Fruit fly (Drosophila melanogaster) whole organism, adult: ENCODE data around the gene ClC-a.

Experiments used
- CG11617 ChIP-seq: fragments of 200-800 bp; sonication (Bioruptor generic); optimal IDR thresholded peaks from 2 replicates; lab custom pipeline; 2017; ENCODE audit warnings: mild to moderate bottlenecking, missing biosample characterization, missing genetic modification reagents, missing genetic modification characterization
- CG12768 ChIP-seq: fragments of 200-800 bp; sonication (Bioruptor generic); optimal IDR thresholded peaks from 2 replicates; lab custom pipeline; 2017; ENCODE audit warnings: missing biosample characterization, missing genetic modification characterization, mild to moderate bottlenecking, moderate library complexity, missing genetic modification reagents
- CG14711 ChIP-seq: fragments of 200-800 bp; sonication (Bioruptor generic); optimal IDR thresholded peaks from 2 replicates; lab custom pipeline; 2018; ENCODE audit warnings: missing biosample characterization, mild to moderate bottlenecking, missing genetic modification characterization, moderate library complexity
- CG1620 ChIP-seq: fragments of 200-800 bp; sonication (Bioruptor generic); optimal IDR thresholded peaks from 2 replicates; lab custom pipeline; 2016; ENCODE audit warnings: missing biosample characterization, missing genetic modification characterization
- CG33017 ChIP-seq: fragments of 200-800 bp; sonication (Bioruptor generic); optimal IDR thresholded peaks from 2 replicates; lab custom pipeline; 2018; ENCODE audit warnings: missing biosample characterization, mild to moderate bottlenecking, missing genetic modification characterization, moderate library complexity
- CG5204 ChIP-seq: fragments of 200-800 bp; sonication (Bioruptor generic); optimal IDR thresholded peaks from 2 replicates; lab custom pipeline; 2016; ENCODE audit warnings: missing biosample characterization, missing genetic modification characterization
- CG7045 ChIP-seq: fragments of 200-800 bp; sonication (Bioruptor generic); optimal IDR thresholded peaks from 2 replicates; lab custom pipeline; 2017; ENCODE audit warnings: missing biosample characterization, mild to moderate bottlenecking, missing genetic modification characterization
- CG7101 ChIP-seq: fragments of 200-800 bp; sonication (Bioruptor generic); optimal IDR thresholded peaks from 2 replicates; lab custom pipeline; 2018; ENCODE audit warnings: missing biosample characterization, mild to moderate bottlenecking, missing genetic modification characterization, moderate library complexity
- Clk ChIP-seq: fragments of 200-800 bp; sonication (Bioruptor generic); optimal IDR thresholded peaks from 2 replicates; lab custom pipeline; 2017; ENCODE audit warnings: missing biosample characterization, missing genetic modification characterization
- Crg-1 ChIP-seq: fragments of 200-800 bp; sonication (Bioruptor generic); optimal IDR thresholded peaks from 2 replicates; lab custom pipeline; 2016; ENCODE audit warnings: missing biosample characterization, missing genetic modification characterization
- Hr96 ChIP-seq: fragments of 200-800 bp; sonication (Bioruptor generic); optimal IDR thresholded peaks from 2 replicates; lab custom pipeline; 2016; ENCODE audit warnings: missing biosample characterization, missing genetic modification characterization
- Mnt ChIP-seq: fragments of 200-800 bp; sonication (Bioruptor generic); optimal IDR thresholded peaks from 2 replicates; lab custom pipeline; 2016; ENCODE audit warnings: missing biosample characterization, mild to moderate bottlenecking, missing genetic modification characterization
- bab1 ChIP-seq: fragments of 200-800 bp; sonication (Bioruptor generic); optimal IDR thresholded peaks from 3 replicates; lab custom pipeline; 2019; ENCODE audit warnings: missing biosample characterization, mild to moderate bottlenecking, missing genetic modification characterization, moderate library complexity
- cic ChIP-seq: fragments of 200-800 bp; sonication (Bioruptor generic); optimal IDR thresholded peaks from 2 replicates; lab custom pipeline; 2017; ENCODE audit warnings: missing biosample characterization, mild to moderate bottlenecking, missing genetic modification characterization, moderate library complexity
- cnc ChIP-seq, 2 experiments: fragments of >200 bp; optimal IDR thresholded peaks; 2 replicates each; lab custom pipeline; 2017
- kay ChIP-seq: fragments of 200-800 bp; sonication (Bioruptor generic); peaks from one replicate; lab custom pipeline; 2016; ENCODE audit warnings: missing biosample characterization, missing genetic modification characterization, borderline replicate concordance
- ovo ChIP-seq: fragments of 200-800 bp; sonication (Bioruptor generic); optimal IDR thresholded peaks from 2 replicates; lab custom pipeline; 2016; ENCODE audit warnings: missing biosample characterization, missing genetic modification characterization
- pad ChIP-seq: fragments of 200-800 bp; sonication (Bioruptor generic); optimal IDR thresholded peaks from 3 replicates; lab custom pipeline; 2017; ENCODE audit warnings: missing biosample characterization, missing genetic modification characterization, mild to moderate bottlenecking, moderate library complexity, missing genetic modification reagents
- tj ChIP-seq: fragments of 200-800 bp; sonication (Bioruptor generic); optimal IDR thresholded peaks from 3 replicates; lab custom pipeline; 2017; ENCODE audit warnings: missing biosample characterization, mild to moderate bottlenecking, missing genetic modification characterization, moderate library complexity
- toe ChIP-seq: fragments of 200-800 bp; sonication (Bioruptor generic); optimal IDR thresholded peaks from 2 replicates; lab custom pipeline; 2016; ENCODE audit warnings: missing biosample characterization, missing genetic modification characterization

Gene ClC-a

dm6 chr3R:11830757-11831586 is 18.0 kb upstream of the ClC-a start:
- no peak for TF ChIP-seq toe (GFP tag; lab: Kevin White, UChicago)
- TF ChIP-seq Crg-1 (GFP tag; lab: Kevin White, UChicago): no peak
- no peak for TF ChIP-seq tj (GFP tag; lab: Kevin White, UChicago)
- TF ChIP-seq CG5204 (GFP tag; lab: Kevin White, UChicago): no peak
- no peak for TF ChIP-seq CG12768 (GFP tag; lab: Kevin White, UChicago)
- TF ChIP-seq CG1620 (GFP tag; lab: Kevin White, UChicago): no peak
- no peak for TF ChIP-seq cic (GFP tag; lab: Kevin White, UChicago)
- TF ChIP-seq CG7101: no peak
- no peak for TF ChIP-seq Clk (GFP tag; lab: Kevin White, UChicago)
- no peak for TF ChIP-seq bab1 (GFP tag; lab: Kevin White, UChicago)
- no peak for TF ChIP-seq ovo (GFP tag; lab: Kevin White, UChicago)
- no peak for TF ChIP-seq cnc (optimal IDR thresholded peaks at IDR 0.05; lab: Kevin White, UChicago)
- TF ChIP-seq CG11617 (GFP tag; lab: Kevin White, UChicago): no peak
- no peak for TF ChIP-seq CG14711 (tag; lab: Kevin White, UChicago)
- TF ChIP-seq kay (GFP tag; lab: Kevin White, UChicago): no peak
- no peak for TF ChIP-seq Mnt (GFP tag; lab: Kevin White, UChicago)
- TF ChIP-seq CG7045 (GFP tag; lab: Kevin White, UChicago): no peak

- TF ChIP-seq Hr96 (no peak), bab1 (GFP tag; lab: Kevin White, UChicago) (peak; percentile 1)
Observed at dm6 chr3R:11822266-11822665, 9.3 kb upstream of the ClC-a start, which contains the start of gene Kyat. Gene Kyat (minus strand): TSS chr3R:11822493.

- TF ChIP-seq cic (GFP tag; lab: Kevin White, UChicago) (peak; percentile 27), ovo (GFP tag; lab: Kevin White, UChicago) (no peak), CG7045 (GFP tag; lab: Kevin White, UChicago) (no peak), cnc (optimal IDR thresholded peaks at IDR 0.05; lab: Kevin White, UChicago) (peak; percentile 45 to 53), Clk (GFP tag; lab: Kevin White, UChicago) (no peak), tj (GFP tag; lab: Kevin White, UChicago) (peak; percentile 85)
Observed at dm6 chr3R:11821800-11822199, 8.8 kb upstream of the ClC-a start.

- TF ChIP-seq kay (GFP tag; lab: Kevin White, UChicago): no peak
- TF ChIP-seq Clk (GFP tag; lab: Kevin White, UChicago): no peak
- no peak for TF ChIP-seq ovo (GFP tag; lab: Kevin White, UChicago)
- no peak for TF ChIP-seq Crg-1 (GFP tag; lab: Kevin White, UChicago)
- TF ChIP-seq bab1 (GFP tag; lab: Kevin White, UChicago): no peak
- no peak for TF ChIP-seq CG1620 (GFP tag; lab: Kevin White, UChicago)
- no peak for TF ChIP-seq Mnt (GFP tag; lab: Kevin White, UChicago)
- no peak for TF ChIP-seq CG11617 (GFP tag; lab: Kevin White, UChicago)
- no peak for TF ChIP-seq CG5204 (GFP tag; lab: Kevin White, UChicago)
- TF ChIP-seq toe (GFP tag; lab: Kevin White, UChicago): no peak
- no peak for TF ChIP-seq CG7101
- TF ChIP-seq CG14711 (tag; lab: Kevin White, UChicago): no peak
- no peak for TF ChIP-seq Hr96
- no peak for TF ChIP-seq CG12768 (GFP tag; lab: Kevin White, UChicago)
- no peak for TF ChIP-seq pad (GFP tag; lab: Kevin White, UChicago)
- no peak for TF ChIP-seq cic (GFP tag; lab: Kevin White, UChicago)
- TF ChIP-seq CG7045 (GFP tag; lab: Kevin White, UChicago): no peak
- TF ChIP-seq tj (GFP tag; lab: Kevin White, UChicago): no peak
Observed at dm6 chr3R:11820148-11820547, 7.1 kb upstream of the ClC-a start.

- no peak for TF ChIP-seq CG33017 (tag; lab: Kevin White, UChicago)
- TF ChIP-seq kay (GFP tag; lab: Kevin White, UChicago): no peak
- no peak for TF ChIP-seq CG7045 (GFP tag; lab: Kevin White, UChicago)
- no peak for TF ChIP-seq cnc (optimal IDR thresholded peaks at IDR 0.05; lab: Kevin White, UChicago)
Observed at dm6 chr3R:11819640-11819979, 6.6 kb upstream of the ClC-a start.

dm6 chr3R:11818930-11819639 is 6.1 kb upstream of the ClC-a start, which contains the start of the genes COX5A and glo:
Gene COX5A (plus strand): TSS chr3R:11819359.
Gene glo (minus strand): TSS chr3R:11819420.
- peak; percentile 95 for TF ChIP-seq Mnt (GFP tag; lab: Kevin White, UChicago)
- peak; percentile 76 for TF ChIP-seq CG12768 (GFP tag; lab: Kevin White, UChicago)
- TF ChIP-seq CG33017 (tag; lab: Kevin White, UChicago): peak; percentile 48
- TF ChIP-seq ovo (GFP tag; lab: Kevin White, UChicago): peak; percentile 77
- TF ChIP-seq Crg-1 (GFP tag; lab: Kevin White, UChicago): peak; percentile 80
- TF ChIP-seq toe (GFP tag; lab: Kevin White, UChicago): peak; percentile 88
- peak; percentile 81 for TF ChIP-seq CG1620 (GFP tag; lab: Kevin White, UChicago)
- peak; percentile 61 for TF ChIP-seq CG7045 (GFP tag; lab: Kevin White, UChicago)
- TF ChIP-seq cic (GFP tag; lab: Kevin White, UChicago): no peak
- TF ChIP-seq cnc (optimal IDR thresholded peaks at IDR 0.05; lab: Kevin White, UChicago): no peak
- no peak for TF ChIP-seq CG5204 (GFP tag; lab: Kevin White, UChicago)
- no peak for TF ChIP-seq kay (GFP tag; lab: Kevin White, UChicago)
- TF ChIP-seq bab1 (GFP tag; lab: Kevin White, UChicago): peak; percentile 28
- peak; percentile 29 for TF ChIP-seq Clk (GFP tag; lab: Kevin White, UChicago)
- peak; percentile 60 for TF ChIP-seq pad (GFP tag; lab: Kevin White, UChicago)
- no peak for TF ChIP-seq Hr96
- TF ChIP-seq CG14711 (tag; lab: Kevin White, UChicago): peak; percentile 85
- TF ChIP-seq CG7101: peak; percentile 78
- TF ChIP-seq CG11617 (GFP tag; lab: Kevin White, UChicago): peak; percentile 73
- TF ChIP-seq tj (GFP tag; lab: Kevin White, UChicago): peak; percentile 50
